Worm (Caenorhabditis elegans): Measurements from ENCODE around the gene Y11D7A.9.

DNA sequence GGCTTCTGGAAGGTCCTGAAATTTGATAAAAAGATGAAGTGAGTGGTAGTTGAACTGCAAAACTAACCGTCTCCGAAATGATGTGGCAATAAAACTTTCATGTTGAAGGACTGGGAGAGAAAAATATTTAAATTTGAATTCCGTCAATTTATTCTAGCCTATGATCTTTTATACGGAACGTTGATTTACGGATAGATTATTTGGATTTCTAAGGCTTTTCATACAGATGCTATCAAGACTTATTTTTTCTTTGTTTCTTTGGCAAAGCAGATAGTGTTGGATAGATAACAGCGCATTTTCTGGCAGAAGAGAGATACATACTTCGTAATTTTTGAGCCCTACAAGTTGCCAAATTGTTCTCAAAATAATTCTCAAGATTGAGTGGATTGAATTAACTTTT, 48.1 kb upstream of the Y11D7A.9 start, which contains the start of gene F49C12.4:
- no peak for TF ChIP-seq cog-1 (tag; optimal IDR thresholded peaks at IDR 0.05)
- TF ChIP-seq flt-1 (GFP tag; IDR thresholded peaks at IDR 0.05): no peak
